Worm (Caenorhabditis elegans) whole organism, late embryonic: Measurements from ENCODE around the gene H23N18.5.

Experiments used
- hlh-15 ChIP-seq: sonication (generic microtip); optimal IDR thresholded peaks from 2 replicates; lab custom pipeline; 2016; ENCODE audit warnings: missing genetic modification characterization, missing compliant biosample characterization
- pat-9 ChIP-seq: fragments of 200-800 bp; sonication (Bioruptor generic); optimal IDR thresholded peaks from 2 replicates; lab custom pipeline; 2018; ENCODE audit warnings: mild to moderate bottlenecking, missing genetic modification characterization, moderate library complexity, missing compliant biosample characterization
- pha-4 ChIP-seq: fragments of 150-350 bp; optimal IDR thresholded peaks from 2 replicates; lab custom pipeline; 2018; ENCODE audit warnings: missing biosample characterization, missing genetic modification reagents, missing genetic modification characterization
- rnt-1 ChIP-seq: sonication (generic microtip); optimal IDR thresholded peaks from 2 replicates; lab custom pipeline; 2016; ENCODE audit warnings: missing genetic modification characterization, missing compliant biosample characterization
- ttx-3 ChIP-seq: sonication (generic microtip); optimal IDR thresholded peaks from 2 replicates; lab custom pipeline; 2016; ENCODE audit warnings: missing genetic modification reagents, missing genetic modification characterization, missing compliant biosample characterization
- ztf-16 ChIP-seq: sonication (generic microtip); optimal IDR thresholded peaks from 2 replicates; lab custom pipeline; 2017; ENCODE audit warnings: missing genetic modification characterization, missing compliant biosample characterization

DNA sequence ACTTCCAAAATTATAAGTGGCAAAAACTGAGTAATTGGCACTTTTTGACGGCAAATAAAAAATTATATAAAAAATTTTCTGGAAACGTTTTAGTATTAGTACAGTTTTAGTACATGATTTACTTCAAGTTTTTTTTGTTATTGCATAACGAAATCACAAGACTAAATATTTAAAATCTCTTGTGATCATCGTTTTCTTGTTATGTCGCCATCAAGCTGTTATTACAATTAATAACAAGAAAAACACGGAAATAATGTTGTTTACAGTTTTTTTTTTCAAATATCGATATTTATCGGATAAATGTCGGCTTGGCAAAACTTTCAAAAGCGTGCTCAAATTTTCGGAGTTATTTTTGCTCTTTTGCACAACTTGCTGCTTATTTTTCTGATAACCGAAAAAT, 36.5 kb upstream of the H23N18.5 start, which contains the start of gene str-209:
- TF ChIP-seq ttx-3 (tag; lab: Kevin White, UChicago): no peak
- no peak for TF ChIP-seq pha-4
- TF ChIP-seq hlh-15 (tag; lab: Kevin White, UChicago): no peak
- no peak for TF ChIP-seq rnt-1 (tag; lab: Kevin White, UChicago)
- no peak for TF ChIP-seq ztf-16 (tag; lab: Kevin White, UChicago)
- no peak for TF ChIP-seq pat-9 (tag; lab: Kevin White, UChicago)
